Worm (Caenorhabditis elegans) whole organism, young adult: ENCODE results near the gene atl-1.

Experiments
- F39B2.1 ChIP-seq: fragments of 200-800 bp; sonication (Bioruptor generic); IDR thresholded peaks from 2 replicates; pipeline ENCODE4 v1.3.6; 2022; ENCODE audit warnings: missing genetic modification reagents, missing genetic modification characterization, missing compliant biosample characterization
- ets-4 ChIP-seq: fragments of 200-800 bp; sonication (Bioruptor generic); optimal IDR thresholded peaks from 2 replicates; lab custom pipeline; 2018; ENCODE audit warnings: mild to moderate bottlenecking, missing genetic modification characterization, missing compliant biosample characterization
- let-526 ChIP-seq: fragments of 200-800 bp; sonication (Bioruptor generic); IDR thresholded peaks from 2 replicates; pipeline ENCODE4 v1.3.6; 2022; ENCODE audit warnings: missing genetic modification reagents, missing genetic modification characterization, missing compliant biosample characterization
- lir-1 ChIP-seq: fragments of 200-800 bp; sonication (Bioruptor generic); conservative IDR thresholded peaks from 2 replicates; pipeline ENCODE4 v1.3.6; 2022; ENCODE audit warnings: missing genetic modification reagents, missing genetic modification characterization, missing compliant biosample characterization
- sdz-38 ChIP-seq: sonication (generic microtip); optimal IDR thresholded peaks from 2 replicates; lab custom pipeline; 2016; ENCODE audit warnings: missing genotype, missing genetic modification characterization, missing compliant biosample characterization

DNA sequence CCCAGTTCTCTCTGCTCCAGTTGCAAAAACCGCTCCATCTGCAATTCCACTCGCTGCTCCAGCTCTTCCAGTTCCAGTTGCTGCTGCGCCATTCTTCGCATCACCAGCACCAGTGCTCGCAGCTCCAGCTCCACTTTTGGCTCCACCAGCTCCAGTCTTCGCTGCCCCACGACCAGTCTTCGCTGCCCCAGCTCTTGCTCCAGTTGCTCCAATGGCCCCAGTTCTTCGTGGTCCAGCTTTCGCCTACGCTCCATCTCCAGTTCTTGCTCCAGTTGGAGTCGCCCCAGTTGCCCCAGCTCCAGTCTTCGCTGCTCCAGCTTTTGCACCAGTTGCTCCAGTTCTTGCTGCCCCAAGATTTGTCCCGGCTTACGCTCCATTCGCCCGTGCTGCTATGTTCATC is 25.0 kb downstream of the atl-1 start:
- TF ChIP-seq sdz-38 (tag; lab: Kevin White, UChicago) (no peak), ets-4 (GFP tag; lab: Kevin White, UChicago) (no peak), lir-1 (GFP tag; lab: Robert Waterston, UW) (no peak), let-526 (no peak), F39B2.1 (GFP tag; lab: Robert Waterston, UW) (no peak)
